Worm (Caenorhabditis elegans) whole organism, mixed stage, embryonic: ENCODE measurements around the gene srj-14.

Source experiments
- ceh-39 ChIP-seq: fragments of 150-350 bp; optimal IDR thresholded peaks from 2 replicates; lab custom pipeline; 2014; ENCODE audit warnings: missing biosample characterization, missing genetic modification characterization
- ceh-43 ChIP-seq: fragments of 200-800 bp; sonication (Bioruptor generic); optimal IDR thresholded peaks from 2 replicates; lab custom pipeline; 2018; ENCODE audit warnings: mild to moderate bottlenecking, missing genetic modification characterization, moderate library complexity, missing compliant biosample characterization
- elt-1 ChIP-seq: sonication (generic microtip); optimal IDR thresholded peaks from 2 replicates; lab custom pipeline; 2017; ENCODE audit warnings: missing genetic modification characterization, mild to moderate bottlenecking, missing compliant biosample characterization, antibody characterized with exemption, moderate library complexity, borderline replicate concordance; ENCODE audit not compliant: insufficient read depth
- flh-1 ChIP-seq: fragments of 200-800 bp; sonication (Bioruptor generic); optimal IDR thresholded peaks from 2 replicates; lab custom pipeline; 2018; ENCODE audit warnings: mild to moderate bottlenecking, missing genetic modification characterization, moderate library complexity, missing compliant biosample characterization
- ham-2 ChIP-seq: fragments of 200-800 bp; sonication (Bioruptor generic); optimal IDR thresholded peaks from 2 replicates; lab custom pipeline; 2018; ENCODE audit warnings: mild to moderate bottlenecking, missing genetic modification characterization, missing compliant biosample characterization
- lsy-2 ChIP-seq: fragments of 150-350 bp; optimal IDR thresholded peaks from 2 replicates; lab custom pipeline; 2014; ENCODE audit warnings: missing biosample characterization, missing genetic modification characterization
- nhr-12 ChIP-seq: fragments of 150-350 bp; optimal IDR thresholded peaks from 2 replicates; lab custom pipeline; 2014; ENCODE audit warnings: missing biosample characterization, missing genetic modification characterization
- unc-39 ChIP-seq: fragments of 150-350 bp; optimal IDR thresholded peaks from 2 replicates; lab custom pipeline; 2014; ENCODE audit warnings: missing biosample characterization, missing genetic modification characterization
- ztf-11 ChIP-seq: fragments of 150-350 bp; optimal IDR thresholded peaks from 2 replicates; lab custom pipeline; 2014; ENCODE audit warnings: missing biosample characterization, missing genetic modification characterization

DNA sequence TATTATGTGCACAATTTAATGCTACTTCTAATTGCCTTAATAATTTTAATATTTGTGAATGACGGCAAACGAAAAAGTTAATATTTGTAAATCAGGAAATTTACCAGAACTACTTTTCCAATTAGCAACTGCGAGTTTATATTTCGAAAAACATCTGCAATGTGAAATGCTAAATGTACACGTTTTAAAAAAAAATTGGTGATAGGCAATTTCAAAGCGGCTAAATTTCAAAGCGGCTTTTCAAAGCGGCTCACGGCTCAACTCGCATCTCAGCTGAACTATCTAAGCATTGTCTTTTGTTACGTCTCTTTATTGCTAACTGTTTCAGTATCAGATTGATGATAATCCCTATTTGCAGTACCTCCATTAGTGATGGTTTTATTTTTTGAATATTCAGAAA lies 29.7 kb upstream of the srj-14 start, which contains the start of gene srh-187:
- TF ChIP-seq lsy-2 (tag; lab: Kevin White, UChicago) = no peak
- TF ChIP-seq ztf-11 (tag; lab: Kevin White, UChicago) = no peak
- TF ChIP-seq flh-1 (GFP tag; lab: Kevin White, UChicago) = no peak
- no peak for TF ChIP-seq ham-2 (GFP tag; lab: Kevin White, UChicago)
- no peak for TF ChIP-seq unc-39 (tag; lab: Kevin White, UChicago)
- no peak for TF ChIP-seq elt-1 (tag; lab: Kevin White, UChicago)
- TF ChIP-seq nhr-12 (tag; lab: Kevin White, UChicago) = no peak
- no peak for TF ChIP-seq ceh-43 (GFP tag; lab: Kevin White, UChicago)
- TF ChIP-seq ceh-39 (tag; lab: Kevin White, UChicago) = no peak
